Fruit fly (Drosophila melanogaster) whole organism, embryonic: ENCODE results near the gene CG15343.
A peak's percentile ranks its signal among the peaks of the same experiment; 100 is the strongest.

Experiments used
- CG10321 ChIP-seq: fragments of 200-800 bp; sonication (Bioruptor generic); IDR thresholded peaks from 2 replicates; pipeline ENCODE4 v1.3.6; 2022; ENCODE audit warnings: missing biosample characterization, missing genetic modification characterization
- CG11085 ChIP-seq: fragments of 200-800 bp; sonication (Bioruptor generic); IDR thresholded peaks from 2 replicates; pipeline ENCODE4 v1.3.6; 2022; ENCODE audit warnings: missing biosample characterization, missing genetic modification characterization
- CG11560 ChIP-seq: fragments of 200-800 bp; sonication (Bioruptor generic); IDR thresholded peaks from 3 replicates; pipeline ENCODE4 v1.3.6; 2022; ENCODE audit warnings: missing biosample characterization, missing genetic modification characterization
- CG13287 ChIP-seq: fragments of 200-800 bp; sonication (Bioruptor generic); IDR thresholded peaks from 2 replicates; pipeline ENCODE4 v1.3.6; 2022; ENCODE audit warnings: missing biosample characterization, missing genetic modification characterization; ENCODE audit not compliant: partially characterized antibody
- CG14050 ChIP-seq: fragments of 200-800 bp; sonication (Bioruptor generic); IDR thresholded peaks from 3 replicates; pipeline ENCODE4 v1.3.6; 2022; ENCODE audit warnings: missing biosample characterization, missing genetic modification characterization
- CG14710 ChIP-seq: fragments of 200-800 bp; sonication (Bioruptor generic); optimal IDR thresholded peaks from 3 replicates; lab custom pipeline; 2019; ENCODE audit warnings: missing biosample characterization, mild to moderate bottlenecking, missing genetic modification characterization, moderate library complexity
- CG1647 ChIP-seq: fragments of 200-800 bp; sonication (Bioruptor generic); optimal IDR thresholded peaks from 3 replicates; lab custom pipeline; 2016; ENCODE audit warnings: missing biosample characterization, missing genetic modification characterization
- CG1832 ChIP-seq: fragments of 200-800 bp; sonication (Bioruptor generic); optimal IDR thresholded peaks from 2 replicates; lab custom pipeline; 2017; ENCODE audit warnings: missing biosample characterization, mild to moderate bottlenecking, missing genetic modification characterization, inconsistent platforms
- CG2120 ChIP-seq: fragments of 200-800 bp; sonication (Bioruptor generic); optimal IDR thresholded peaks from 3 replicates; lab custom pipeline; 2016; ENCODE audit warnings: missing biosample characterization, missing genetic modification characterization
- CG2875 ChIP-seq: fragments of 200-800 bp; sonication (Bioruptor generic); optimal IDR thresholded peaks from 2 replicates; lab custom pipeline; 2017; ENCODE audit warnings: missing biosample characterization, mild to moderate bottlenecking, missing genetic modification characterization, missing genetic modification reagents
- CG31388 ChIP-seq: fragments of 200-800 bp; sonication (Bioruptor generic); optimal IDR thresholded peaks from 2 replicates; lab custom pipeline; 2016; ENCODE audit warnings: missing biosample characterization, missing genetic modification characterization
- CG32532 ChIP-seq: fragments of 200-800 bp; sonication (Bioruptor generic); IDR thresholded peaks from 2 replicates; pipeline ENCODE4 v1.3.6; 2022; ENCODE audit warnings: missing biosample characterization, missing genetic modification characterization
- CG4424 ChIP-seq: fragments of 200-800 bp; sonication (Bioruptor generic); optimal IDR thresholded peaks from 3 replicates; lab custom pipeline; 2016; ENCODE audit warnings: missing biosample characterization, missing genetic modification characterization
- CG8388 ChIP-seq: fragments of 200-800 bp; sonication (Bioruptor generic); optimal IDR thresholded peaks from 2 replicates; lab custom pipeline; 2019; ENCODE audit warnings: missing biosample characterization, mild to moderate bottlenecking, missing genetic modification characterization, moderate library complexity
- D19B ChIP-seq: fragments of 200-800 bp; sonication (Bioruptor generic); optimal IDR thresholded peaks from 2 replicates; lab custom pipeline; 2017; ENCODE audit warnings: missing biosample characterization, mild to moderate bottlenecking, missing genetic modification characterization
- Doc3 ChIP-seq: fragments of 200-800 bp; sonication (Bioruptor generic); IDR thresholded peaks from 3 replicates; pipeline ENCODE4 v1.3.6; 2022; ENCODE audit warnings: missing biosample characterization, missing genetic modification characterization; ENCODE audit not compliant: partially characterized antibody
- Dref ChIP-seq: fragments of 200-800 bp; sonication (Bioruptor generic); IDR thresholded peaks from 2 replicates; pipeline ENCODE4 v1.3.6; 2022; ENCODE audit warnings: missing biosample characterization, missing genetic modification characterization
- E2f1 ChIP-seq: fragments of 200-800 bp; sonication (Bioruptor generic); IDR thresholded peaks from 2 replicates; pipeline ENCODE4 v1.3.6; 2022; ENCODE audit warnings: missing biosample characterization, missing genetic modification characterization
- Eip74EF ChIP-seq, 2 experiments: fragments of 200-800 bp in 1 of 2; fragments of >200 bp in 1 of 2; sonication (Bioruptor generic) in 1 of 2; optimal IDR thresholded peaks; 2 replicates each; lab custom pipeline; 2017 to 2019; ENCODE audit warnings: missing biosample characterization in 2 of 2, missing genetic modification characterization in 2 of 2, mild to moderate bottlenecking in 1 of 2, moderate library complexity in 1 of 2
- Elba2 ChIP-seq: fragments of 200-800 bp; sonication (Bioruptor generic); optimal IDR thresholded peaks from 3 replicates; lab custom pipeline; 2016; ENCODE audit warnings: missing biosample characterization, missing genetic modification characterization
- Ets65A ChIP-seq: fragments of 200-800 bp; sonication (Bioruptor generic); peaks from one replicate; lab custom pipeline; 2016; ENCODE audit warnings: missing biosample characterization, missing genetic modification characterization
- Fer2 ChIP-seq: fragments of 200-800 bp; sonication (Bioruptor generic); optimal IDR thresholded peaks from 2 replicates; lab custom pipeline; 2018; ENCODE audit warnings: missing biosample characterization, mild to moderate bottlenecking, missing genetic modification characterization, moderate library complexity
- Fer3 ChIP-seq: fragments of 200-800 bp; sonication (Bioruptor generic); optimal IDR thresholded peaks from 2 replicates; lab custom pipeline; 2018; ENCODE audit warnings: missing biosample characterization, mild to moderate bottlenecking, missing genetic modification characterization, moderate library complexity
- MESR4 ChIP-seq: fragments of 200-800 bp; sonication (Bioruptor generic); optimal IDR thresholded peaks from 2 replicates; lab custom pipeline; 2018; ENCODE audit warnings: missing biosample characterization, mild to moderate bottlenecking, missing genetic modification characterization, moderate library complexity
- Mrtf ChIP-seq: fragments of 200-800 bp; sonication (Bioruptor generic); IDR thresholded peaks from 3 replicates; pipeline ENCODE4 v1.3.6; 2022; ENCODE audit warnings: missing biosample characterization, missing genetic modification characterization
- Nf-YC ChIP-seq: fragments of 200-800 bp; optimal IDR thresholded peaks from 3 replicates; lab custom pipeline; 2019; ENCODE audit warnings: missing biosample characterization, mild to moderate bottlenecking, missing genetic modification characterization, moderate library complexity
- NfI ChIP-seq: fragments of 200-800 bp; sonication (Bioruptor generic); optimal IDR thresholded peaks from 3 replicates; lab custom pipeline; 2018; ENCODE audit warnings: missing biosample characterization, mild to moderate bottlenecking, missing genetic modification characterization, moderate library complexity
- Opbp ChIP-seq: fragments of 200-800 bp; sonication (Bioruptor generic); IDR thresholded peaks from 3 replicates; pipeline ENCODE4 v1.3.6; 2022; ENCODE audit warnings: missing biosample characterization, missing genetic modification characterization; ENCODE audit not compliant: partially characterized antibody
- Poxn ChIP-seq: fragments of 200-800 bp; sonication (Bioruptor generic); IDR thresholded peaks from 2 replicates; pipeline ENCODE4 v1.3.6; 2022; ENCODE audit warnings: missing biosample characterization, missing genetic modification characterization
- Rfx ChIP-seq: fragments of 200-800 bp; sonication (Bioruptor generic); IDR thresholded peaks from 2 replicates; pipeline ENCODE4 v1.3.6; 2022; ENCODE audit warnings: missing biosample characterization, missing genetic modification characterization
- Sry-δ ChIP-seq: fragments of 200-800 bp; sonication (Bioruptor generic); optimal IDR thresholded peaks from 2 replicates; lab custom pipeline; 2016; ENCODE audit warnings: missing biosample characterization, missing genetic modification characterization
- Ssrp ChIP-seq: fragments of 200-800 bp; sonication (Bioruptor generic); optimal IDR thresholded peaks from 2 replicates; lab custom pipeline; 2018; ENCODE audit warnings: missing biosample characterization, mild to moderate bottlenecking, missing genetic modification characterization, moderate library complexity
- caup ChIP-seq: fragments of 200-800 bp; sonication (Bioruptor generic); optimal IDR thresholded peaks from 3 replicates; lab custom pipeline; 2017; ENCODE audit warnings: missing biosample characterization, mild to moderate bottlenecking, missing genetic modification characterization, moderate library complexity; ENCODE audit not compliant: severe bottlenecking
- chinmo ChIP-seq: fragments of 200-800 bp; sonication (Bioruptor generic); IDR thresholded peaks from 4 replicates; pipeline ENCODE4 v1.3.6; 2022; ENCODE audit warnings: missing biosample characterization, missing genetic modification characterization; ENCODE audit not compliant: partially characterized antibody
- ci ChIP-seq: fragments of 200-800 bp; sonication (Bioruptor generic); IDR thresholded peaks from 3 replicates; pipeline ENCODE4 v1.3.6; 2022; ENCODE audit warnings: missing biosample characterization, missing genetic modification characterization
- croc ChIP-seq: fragments of 200-800 bp; sonication (Bioruptor generic); conservative IDR thresholded peaks from 3 replicates; pipeline ENCODE4 v1.3.6; 2022; ENCODE audit warnings: missing biosample characterization, missing genetic modification characterization
- dan ChIP-seq: fragments of 200-800 bp; sonication (Bioruptor generic); IDR thresholded peaks from 2 replicates; pipeline ENCODE4 v1.3.6; 2022; ENCODE audit warnings: missing biosample characterization, missing genetic modification characterization
- dati ChIP-seq: fragments of 200-800 bp; sonication (Bioruptor generic); IDR thresholded peaks from 2 replicates; pipeline ENCODE4 v1.3.6; 2022; ENCODE audit warnings: missing biosample characterization, missing genetic modification characterization
- dpn ChIP-seq, 2 experiments: fragments of 200-800 bp; sonication (Bioruptor generic); optimal IDR thresholded peaks; 3 replicates each; lab custom pipeline; 2016; ENCODE audit warnings: missing biosample characterization in 2 of 2, missing genetic modification characterization in 2 of 2
- esg ChIP-seq: fragments of 200-800 bp; sonication (Bioruptor generic); conservative IDR thresholded peaks from 2 replicates; pipeline ENCODE4 v1.3.6; 2022; ENCODE audit warnings: missing biosample characterization, missing genetic modification characterization
- eve ChIP-seq, 2 experiments: fragments of >200 bp; optimal IDR thresholded peaks; 2 replicates each; lab custom pipeline; 2017; ENCODE audit warnings: missing biosample characterization in 2 of 2, missing genetic modification characterization in 2 of 2
- gcm ChIP-seq: fragments of 200-800 bp; sonication (Bioruptor generic); optimal IDR thresholded peaks from 2 replicates; lab custom pipeline; 2019; ENCODE audit warnings: missing biosample characterization, mild to moderate bottlenecking, missing genetic modification characterization, moderate library complexity
- pan ChIP-seq, 4 experiments: fragments of >200 bp in 3 of 4; fragments of 200-800 bp in 1 of 4; sonication (Bioruptor generic) in 1 of 4; optimal IDR thresholded peaks in 3 of 4; IDR thresholded peaks in 1 of 4; 2 replicates each; pipeline versions ENCODE4 v1.3.6 to Lab custom; 2017 to 2022; ENCODE audit warnings: missing biosample characterization in 2 of 4, missing genetic modification characterization in 2 of 4, mixed read lengths in 1 of 4
- prd ChIP-seq, 3 experiments: fragments of >200 bp in 2 of 3; fragments of 200-800 bp in 1 of 3; sonication (Bioruptor generic) in 1 of 3; optimal IDR thresholded peaks in 2 of 3; IDR thresholded peaks in 1 of 3; 2 replicates in 2 of 3; 3 replicates in 1 of 3; pipeline versions ENCODE4 v1.3.6 to Lab custom; 2017 to 2022; ENCODE audit warnings: missing biosample characterization in 1 of 3, missing genetic modification characterization in 1 of 3
- psq ChIP-seq: fragments of 200-800 bp; sonication (Bioruptor generic); optimal IDR thresholded peaks from 2 replicates; lab custom pipeline; 2017; ENCODE audit warnings: missing biosample characterization, missing genetic modification characterization
- tgo ChIP-seq: fragments of 200-800 bp; sonication (Bioruptor generic); IDR thresholded peaks from 3 replicates; pipeline ENCODE4 v1.3.6; 2022; ENCODE audit warnings: missing biosample characterization, missing genetic modification characterization
- zen ChIP-seq: fragments of 200-800 bp; sonication (Bioruptor generic); optimal IDR thresholded peaks from 3 replicates; lab custom pipeline; 2018; ENCODE audit warnings: missing biosample characterization, mild to moderate bottlenecking, missing genetic modification characterization, moderate library complexity

CG15343 gene

dm6 chrX:8243966-8244895, 29.4 kb downstream of the CG15343 start, which contains the start of gene sni (continued):
- TF ChIP-seq Dref (GFP tag; lab: Robert Waterston, UW): peak; percentile 46
- TF ChIP-seq CG32532 (GFP tag; lab: Robert Waterston, UW): peak; percentile 46; the same call in 1 of the 2 replicates
- 0 out of 3 replicates have a peak, but pooled peaks have one; percentile 13 for TF ChIP-seq tgo (GFP tag; lab: Robert Waterston, UW)
- TF ChIP-seq Mrtf (GFP tag; lab: Robert Waterston, UW): no peak
- TF ChIP-seq Rfx (GFP tag; lab: Robert Waterston, UW): peak; percentile 26; the same call in 1 of the 2 replicates
- no peak for TF ChIP-seq zen
- no peak for TF ChIP-seq croc (GFP tag; lab: Robert Waterston, UW)
- TF ChIP-seq dati (GFP tag; lab: Robert Waterston, UW): no peak
- no peak for TF ChIP-seq MESR4 (GFP tag; lab: Kevin White, UChicago)
- TF ChIP-seq Opbp: 0 out of 3 replicates have a peak, but pooled peaks have one; percentile 21
- no peak for TF ChIP-seq NfI (GFP tag; lab: Kevin White, UChicago)
- TF ChIP-seq Fer2: no peak
- no peak for TF ChIP-seq eve (GFP tag; optimal IDR thresholded peaks at IDR 0.05; lab: Kevin White, UChicago)
- no peak for TF ChIP-seq CG10321 (GFP tag; lab: Robert Waterston, UW)
- TF ChIP-seq caup (GFP tag; lab: Kevin White, UChicago): peak; percentile 11
- TF ChIP-seq Doc3 (GFP tag; lab: Robert Waterston, UW): no peak
- no peak for TF ChIP-seq dan (GFP tag; lab: Robert Waterston, UW)
- no peak for TF ChIP-seq Elba2 (GFP tag; lab: Kevin White, UChicago)
- TF ChIP-seq CG1832 (GFP tag; lab: Kevin White, UChicago): no peak
- TF ChIP-seq CG14050 (GFP tag; lab: Robert Waterston, UW): no peak
- no peak for TF ChIP-seq CG11560 (tag; lab: Robert Waterston, UW)
- TF ChIP-seq CG8388 (GFP tag; lab: Kevin White, UChicago): no peak
- no peak for TF ChIP-seq E2f1
- no peak for TF ChIP-seq D19B (GFP tag; lab: Kevin White, UChicago)
- TF ChIP-seq esg: no peak
- TF ChIP-seq CG2120 (GFP tag; lab: Kevin White, UChicago): peak; percentile 43
- TF ChIP-seq Eip74EF (GFP tag; optimal IDR thresholded peaks at IDR 0.05; lab: Kevin White, UChicago): no peak
- no peak for TF ChIP-seq prd (optimal IDR thresholded peaks at IDR 0.05; lab: Kevin White, UChicago)
- no peak for TF ChIP-seq prd (GFP tag; IDR thresholded peaks at IDR 0.05; lab: Robert Waterston, UW)
- TF ChIP-seq CG31388: no peak
- no peak for TF ChIP-seq CG4424 (GFP tag; lab: Kevin White, UChicago)
- TF ChIP-seq Fer3: no peak
- no peak for TF ChIP-seq chinmo (GFP tag; lab: Robert Waterston, UW)
- peak; percentile 39 for TF ChIP-seq Sry-δ (GFP tag; lab: Kevin White, UChicago)
- TF ChIP-seq Ssrp: no peak
- no peak for TF ChIP-seq CG11085 (GFP tag; lab: Robert Waterston, UW)
- no peak for TF ChIP-seq psq (GFP tag; lab: Kevin White, UChicago)
- no peak for TF ChIP-seq pan (optimal IDR thresholded peaks at IDR 0.05; lab: Kevin White, UChicago)
- no peak for TF ChIP-seq pan (GFP tag; optimal IDR thresholded peaks at IDR 0.05 in 1 of 2, IDR thresholded peaks at IDR 0.05 in 1 of 2)
- no peak for TF ChIP-seq CG13287 (GFP tag; lab: Robert Waterston, UW)
- TF ChIP-seq dpn (GFP tag; optimal IDR thresholded peaks at IDR 0.05; lab: Kevin White, UChicago): peak in 1 of 2 experiments; percentile 39
- no peak for TF ChIP-seq Nf-YC (tag; lab: Kevin White, UChicago)
- no peak for TF ChIP-seq Poxn
- no peak for TF ChIP-seq CG1647 (GFP tag; lab: Kevin White, UChicago)
- TF ChIP-seq gcm (GFP tag; lab: Kevin White, UChicago): no peak
- no peak for TF ChIP-seq CG2875 (GFP tag; lab: Kevin White, UChicago)
- no peak for TF ChIP-seq CG14710 (tag; lab: Kevin White, UChicago)
- TF ChIP-seq Ets65A (GFP tag; lab: Kevin White, UChicago): peak; percentile 81
- no peak for TF ChIP-seq ci (GFP tag; lab: Robert Waterston, UW)
